Worm (Caenorhabditis elegans): Measurements from ENCODE around the gene tbx-32.

The tbx-32 gene

DNA sequence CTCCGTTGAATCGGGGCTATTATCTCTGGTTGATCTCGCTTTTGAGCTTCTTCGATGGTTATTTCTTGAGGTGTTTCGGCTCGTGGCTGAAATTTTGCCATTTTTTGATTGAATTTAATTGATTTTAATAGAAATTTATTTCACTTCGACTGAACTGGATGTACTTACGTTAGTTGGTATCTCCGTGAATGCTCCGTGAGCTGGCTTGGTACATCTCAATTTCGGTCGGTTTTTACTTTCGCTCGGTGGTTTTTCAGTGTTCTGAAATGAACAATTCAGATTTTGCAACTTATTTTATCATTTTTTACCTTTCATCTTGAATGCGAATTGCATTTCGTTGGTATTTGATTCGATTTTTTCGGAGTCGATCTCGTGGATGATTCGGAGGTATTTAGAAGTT, 9.6 kb downstream of the tbx-32 start, which contains the start of gene R09H3.2:
TSS of gene R09H3.2 (minus strand) at position 101 of the 400 bp plus-strand sequence.
- TF ChIP-seq nhr-43 (tag; optimal IDR thresholded peaks at IDR 0.05; ENCODE audit: poor library complexity, severe bottlenecking) (no peak), nhr-237 (tag; optimal IDR thresholded peaks at IDR 0.05) (no peak), ceh-82 (tag; optimal IDR thresholded peaks at IDR 0.05) (no peak), lin-15B (tag; optimal IDR thresholded peaks at IDR 0.05) (no peak)

DNA sequence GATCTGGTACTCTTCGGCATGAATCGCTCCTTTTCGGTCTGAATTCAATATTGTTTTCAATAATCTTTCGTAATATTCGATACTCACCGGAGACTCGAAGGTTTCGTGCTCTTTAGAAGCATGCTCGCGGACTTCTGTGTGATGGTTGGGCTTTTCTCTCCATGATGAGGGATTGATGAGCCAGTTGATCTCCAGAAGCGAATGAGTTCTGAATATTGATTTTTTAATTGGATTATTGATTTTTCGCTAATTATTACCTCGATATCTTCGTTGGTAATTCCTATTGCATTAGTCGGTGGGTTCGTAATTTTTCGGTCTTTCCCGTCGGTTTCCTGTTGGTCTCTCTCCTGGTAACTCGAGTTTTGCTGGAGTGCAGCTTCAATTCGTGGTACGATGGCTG, 11.7 kb downstream of the tbx-32 start:
- no peak for TF ChIP-seq elt-3 (tag; optimal IDR thresholded peaks at IDR 0.05)
- TF ChIP-seq ceh-28 (tag; optimal IDR thresholded peaks at IDR 0.05): peak; percentile 19

ce11 chrX:1668748-1669147, 13.4 kb downstream of the tbx-32 start, which contains the start of gene R09H3.3:
R09H3.3 (minus strand) TSS chrX:1668848.
- TF ChIP-seq nhr-67 (tag; optimal IDR thresholded peaks at IDR 0.05) (no peak), nhr-237 (tag; optimal IDR thresholded peaks at IDR 0.05) (no peak), egl-5 (tag; optimal IDR thresholded peaks at IDR 0.05) (no peak), elt-2 (tag; optimal IDR thresholded peaks at IDR 0.05) (no peak), ZK546.5 (tag; optimal IDR thresholded peaks at IDR 0.05) (no peak), nhr-76 (tag; optimal IDR thresholded peaks at IDR 0.05) (no peak), lin-15B (tag; optimal IDR thresholded peaks at IDR 0.05) (no peak), mdl-1 (tag; optimal IDR thresholded peaks at IDR 0.05) (no peak), nfya-1 (tag; optimal IDR thresholded peaks at IDR 0.05; ENCODE audit: insufficient read depth) (no peak)

DNA sequence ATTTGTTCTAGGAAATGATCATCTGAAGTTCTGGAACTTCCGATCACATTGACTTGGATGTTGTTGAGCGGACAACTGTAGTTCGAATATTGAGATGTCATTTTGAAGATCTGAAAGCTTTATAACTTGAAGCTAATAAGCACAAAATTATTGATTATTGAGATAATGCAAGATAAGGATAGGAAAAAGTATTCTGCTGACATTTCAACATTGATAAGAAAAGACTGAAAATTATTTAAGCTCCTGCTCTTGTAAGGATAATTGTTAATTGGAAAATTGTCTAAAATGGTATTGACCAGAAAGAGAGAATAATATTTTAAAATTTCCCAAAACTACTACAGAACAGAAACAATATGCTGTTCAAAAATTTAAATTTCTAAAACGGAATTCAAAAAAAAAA, 18.7 kb downstream of the tbx-32 start, which contains the start of gene tbx-31:
TSS of gene tbx-31 (minus strand) at position 101 of the 400 bp plus-strand sequence.
- no peak for TF ChIP-seq elt-3 (tag; optimal IDR thresholded peaks at IDR 0.05)
- no peak for TF ChIP-seq lin-15B (tag; optimal IDR thresholded peaks at IDR 0.05)
- TF ChIP-seq ZK546.5 (tag; optimal IDR thresholded peaks at IDR 0.05): no peak
- no peak for TF ChIP-seq skn-1 (tag; optimal IDR thresholded peaks at IDR 0.05)
- no peak for TF ChIP-seq nhr-28 (tag; optimal IDR thresholded peaks at IDR 0.05)
- TF ChIP-seq unc-39 (tag; optimal IDR thresholded peaks at IDR 0.05): no peak
- no peak for TF ChIP-seq nhr-76 (tag; optimal IDR thresholded peaks at IDR 0.05)
- no peak for TF ChIP-seq jun-1 (tag; optimal IDR thresholded peaks at IDR 0.05)
- TF ChIP-seq fkh-2 (tag; optimal IDR thresholded peaks at IDR 0.05): no peak
- TF ChIP-seq nhr-12 (tag; optimal IDR thresholded peaks at IDR 0.05): no peak
- no peak for TF ChIP-seq unc-62 (GFP tag; optimal IDR thresholded peaks at IDR 0.05)
- TF ChIP-seq nhr-237 (tag; optimal IDR thresholded peaks at IDR 0.05): no peak
- no peak for TF ChIP-seq ztf-4 (tag; optimal IDR thresholded peaks at IDR 0.05)
- TF ChIP-seq nhr-11 (tag; optimal IDR thresholded peaks at IDR 0.05): no peak
- TF ChIP-seq elt-1 (tag; optimal IDR thresholded peaks at IDR 0.05): no peak
- TF ChIP-seq egl-27 (tag; optimal IDR thresholded peaks at IDR 0.05): no peak
- TF ChIP-seq nhr-23 (tag; optimal IDR thresholded peaks at IDR 0.05): no peak
- TF ChIP-seq eor-1 (tag; optimal IDR thresholded peaks at IDR 0.05): no peak
- TF ChIP-seq nhr-43 (tag; optimal IDR thresholded peaks at IDR 0.05; ENCODE audit: poor library complexity, severe bottlenecking): no peak
- no peak for TF ChIP-seq mml-1 (tag; optimal IDR thresholded peaks at IDR 0.05)

DNA sequence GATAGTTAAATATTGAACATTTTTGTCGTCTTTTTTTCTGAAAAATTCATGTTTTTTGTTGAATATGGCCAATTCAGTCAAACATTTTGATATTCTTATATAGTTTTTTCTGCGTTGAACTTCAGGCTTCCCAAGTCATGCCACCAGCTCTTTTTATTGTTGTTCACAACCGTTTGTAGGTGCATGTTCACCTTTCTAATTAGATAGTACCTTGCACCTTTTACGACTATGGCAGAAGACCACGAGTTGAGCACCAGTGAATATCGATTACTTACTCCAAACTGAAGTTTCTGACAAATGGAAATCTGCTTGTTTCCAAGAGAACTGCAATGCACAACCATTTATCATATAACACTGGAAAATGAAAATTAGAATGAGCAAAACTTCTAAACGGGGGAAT, 20.6 kb downstream of the tbx-32 start:
- TF ChIP-seq fos-1 (tag; optimal IDR thresholded peaks at IDR 0.05): no peak

ce11 chrX:1678021-1678420, 22.7 kb downstream of the tbx-32 start, which contains the start of gene fbxa-170:
fbxa-170 (minus strand) TSS chrX:1678121.
- TF ChIP-seq ceh-28 (tag; optimal IDR thresholded peaks at IDR 0.05) (no peak), lin-15B (tag; optimal IDR thresholded peaks at IDR 0.05) (no peak), unc-39 (tag; optimal IDR thresholded peaks at IDR 0.05) (no peak), nfya-1 (tag; optimal IDR thresholded peaks at IDR 0.05; ENCODE audit: insufficient read depth) (no peak), ceh-9 (tag; optimal IDR thresholded peaks at IDR 0.05) (no peak), elt-3 (tag; optimal IDR thresholded peaks at IDR 0.05) (no peak), nhr-43 (tag; optimal IDR thresholded peaks at IDR 0.05; ENCODE audit: poor library complexity, severe bottlenecking) (no peak), nhr-76 (tag; optimal IDR thresholded peaks at IDR 0.05) (no peak), nhr-28 (tag; optimal IDR thresholded peaks at IDR 0.05) (no peak), aly-2 (tag; optimal IDR thresholded peaks at IDR 0.05) (no peak), egl-27 (tag; optimal IDR thresholded peaks at IDR 0.05) (no peak), sea-2 (GFP tag; optimal IDR thresholded peaks at IDR 0.05) (no peak), egl-5 (tag; optimal IDR thresholded peaks at IDR 0.05) (no peak), pqm-1 (tag; optimal IDR thresholded peaks at IDR 0.05) (no peak), nhr-23 (tag; optimal IDR thresholded peaks at IDR 0.05) (no peak), skn-1 (tag; optimal IDR thresholded peaks at IDR 0.05) (no peak), nhr-67 (tag; optimal IDR thresholded peaks at IDR 0.05) (no peak), nhr-12 (tag; optimal IDR thresholded peaks at IDR 0.05) (no peak), ztf-4 (tag; optimal IDR thresholded peaks at IDR 0.05) (no peak), snpc-4 (tag; optimal IDR thresholded peaks at IDR 0.05) (no peak)

Data from whole organism, L3 larva.